Worm (Caenorhabditis elegans) whole organism, late embryonic: Measurements from ENCODE around the gene T26A5.2.
A peak's percentile ranks its signal among the peaks of the same experiment; 100 is the strongest.

Experiments
- dmd-4 ChIP-seq: sonication (generic microtip); optimal IDR thresholded peaks from 2 replicates; lab custom pipeline; 2016; ENCODE audit warnings: borderline replicate concordance, missing genetic modification characterization, missing compliant biosample characterization
- nfya-1 ChIP-seq: sonication (generic microtip); optimal IDR thresholded peaks from 2 replicates; lab custom pipeline; 2017; ENCODE audit warnings: missing genetic modification characterization, mild to moderate bottlenecking, missing compliant biosample characterization, antibody characterized with exemption, moderate library complexity
- pha-2 ChIP-seq: sonication (generic microtip); optimal IDR thresholded peaks from 2 replicates; lab custom pipeline; 2017; ENCODE audit warnings: mild to moderate bottlenecking, missing genetic modification characterization, missing compliant biosample characterization

- TF ChIP-seq dmd-4 (no peak), pha-2 (tag; lab: Kevin White, UChicago) (no peak), nfya-1 (tag; lab: Kevin White, UChicago) (peak; percentile 43)
These were observed 33.0 kb downstream of the T26A5.2 start, which contains the start of gene F23F12.3 for ce11 chrIII:6500032-6500564.
